Worm (Caenorhabditis elegans) whole organism, L2 larva: Measurements from ENCODE around the gene clec-162.
"Not testable (repeated sequence)": the region's sequence is repeated elsewhere in the genome, so short reads cannot be mapped to it uniquely, and the experiment has no call there.

Source experiments
- C34F6.9 ChIP-seq: fragments of 150-350 bp; optimal IDR thresholded peaks from 2 replicates; lab custom pipeline; 2014; ENCODE audit warnings: missing biosample characterization, missing genetic modification characterization
- Y55F3AM.14 ChIP-seq: fragments of 200-800 bp; sonication (Bioruptor generic); optimal IDR thresholded peaks from 2 replicates; lab custom pipeline; 2018; ENCODE audit warnings: mild to moderate bottlenecking, missing genetic modification characterization, missing compliant biosample characterization
- ZK546.5 ChIP-seq: sonication (generic microtip); optimal IDR thresholded peaks from 2 replicates; lab custom pipeline; 2017; ENCODE audit warnings: missing biosample characterization, missing genetic modification characterization
- blmp-1 ChIP-seq: sonication (generic microtip); optimal IDR thresholded peaks from 2 replicates; lab custom pipeline; 2017; ENCODE audit warnings: missing genetic modification characterization, mild to moderate bottlenecking, missing compliant biosample characterization, antibody characterized with exemption, moderate library complexity; ENCODE audit not compliant: insufficient read depth
- ceh-16 ChIP-seq: fragments of 150-350 bp; optimal IDR thresholded peaks from 2 replicates; lab custom pipeline; 2014; ENCODE audit warnings: missing biosample characterization, missing genetic modification characterization
- crh-2 ChIP-seq: sonication (generic microtip); optimal IDR thresholded peaks from 2 replicates; lab custom pipeline; 2017; ENCODE audit warnings: missing biosample characterization, missing genetic modification characterization
- dmd-4 ChIP-seq: sonication (generic microtip); optimal IDR thresholded peaks from 2 replicates; lab custom pipeline; 2017; ENCODE audit warnings: missing biosample characterization, missing genetic modification characterization
- egl-27 ChIP-seq: sonication (generic microtip); optimal IDR thresholded peaks from 3 replicates; lab custom pipeline; 2017; ENCODE audit warnings: missing biosample characterization, missing genetic modification reagents, missing genetic modification characterization
- fos-1 ChIP-seq: fragments of 150-350 bp; optimal IDR thresholded peaks from 2 replicates; lab custom pipeline; 2014; ENCODE audit warnings: missing biosample characterization, missing genetic modification characterization
- gmeb-1 ChIP-seq: fragments of 150-350 bp; optimal IDR thresholded peaks from 2 replicates; lab custom pipeline; 2014; ENCODE audit warnings: missing biosample characterization, missing genetic modification characterization
- lin-11 ChIP-seq: fragments of 150-350 bp; sonication (generic microtip); optimal IDR thresholded peaks from 2 replicates; lab custom pipeline; 2014; ENCODE audit warnings: missing biosample characterization, missing genetic modification characterization, inconsistent platforms, mixed read lengths
- lin-39 ChIP-seq: fragments of 150-350 bp; optimal IDR thresholded peaks from 2 replicates; lab custom pipeline; 2014; ENCODE audit warnings: missing biosample characterization, missing genetic modification reagents, missing genetic modification characterization
- lsy-2 ChIP-seq, 2 experiments: fragments of 150-350 bp in 1 of 2; sonication (generic microtip) in 1 of 2; optimal IDR thresholded peaks; 2 replicates each; lab custom pipeline; 2014 to 2017; ENCODE audit warnings: missing biosample characterization in 2 of 2, missing genetic modification characterization in 2 of 2
- mab-5 ChIP-seq: fragments of 150-350 bp; optimal IDR thresholded peaks from 2 replicates; lab custom pipeline; 2014; ENCODE audit warnings: missing biosample characterization, missing genetic modification characterization
- mbf-1 ChIP-seq: sonication (generic microtip); optimal IDR thresholded peaks from 2 replicates; lab custom pipeline; 2017; ENCODE audit warnings: missing biosample characterization, missing genetic modification characterization
- mdl-1 ChIP-seq, 2 experiments: fragments of 150-350 bp in 1 of 2; sonication (generic microtip) in 1 of 2; optimal IDR thresholded peaks; 2 replicates each; lab custom pipeline; 2017; ENCODE audit warnings: missing biosample characterization in 2 of 2, missing genetic modification characterization in 2 of 2
- nhr-10 ChIP-seq: sonication (generic microtip); optimal IDR thresholded peaks from 2 replicates; lab custom pipeline; 2017; ENCODE audit warnings: missing biosample characterization, missing genetic modification characterization
- nhr-11 ChIP-seq: fragments of 150-350 bp; optimal IDR thresholded peaks from 2 replicates; lab custom pipeline; 2014; ENCODE audit warnings: missing biosample characterization, missing genetic modification characterization
- nhr-129 ChIP-seq: fragments of 150-350 bp; optimal IDR thresholded peaks from 2 replicates; lab custom pipeline; 2014; ENCODE audit warnings: missing biosample characterization, missing genetic modification characterization
- nhr-21 ChIP-seq: fragments of 150-350 bp; optimal IDR thresholded peaks from 2 replicates; lab custom pipeline; 2014; ENCODE audit warnings: missing biosample characterization, missing genetic modification characterization
- nhr-23 ChIP-seq: fragments of 150-350 bp; optimal IDR thresholded peaks from 2 replicates; lab custom pipeline; 2014; ENCODE audit warnings: missing biosample characterization, missing genetic modification reagents, missing genetic modification characterization
- peb-1 ChIP-seq: fragments of 150-350 bp; optimal IDR thresholded peaks from 2 replicates; lab custom pipeline; 2014; ENCODE audit warnings: missing biosample characterization, missing genetic modification characterization
- sma-3 ChIP-seq: sonication (generic microtip); optimal IDR thresholded peaks from 2 replicates; lab custom pipeline; 2016; ENCODE audit warnings: missing genetic modification reagents, missing genetic modification characterization, missing compliant biosample characterization
- unc-39 ChIP-seq: fragments of 150-350 bp; optimal IDR thresholded peaks from 2 replicates; lab custom pipeline; 2014; ENCODE audit warnings: missing biosample characterization, missing genetic modification characterization
- unc-55 ChIP-seq: fragments of 150-350 bp; sonication (generic microtip); optimal IDR thresholded peaks from 3 replicates; lab custom pipeline; 2014; ENCODE audit warnings: missing biosample characterization, missing genetic modification reagents, missing genetic modification characterization
- zag-1 ChIP-seq: fragments of 150-350 bp; optimal IDR thresholded peaks from 2 replicates; lab custom pipeline; 2014; ENCODE audit warnings: missing biosample characterization, missing genetic modification characterization
- ztf-1 ChIP-seq: fragments of 200-800 bp; sonication (Bioruptor generic); conservative IDR thresholded peaks from 2 replicates; pipeline ENCODE4 v1.3.6; 2022; ENCODE audit warnings: missing genetic modification characterization, missing compliant biosample characterization
- ztf-11 ChIP-seq: sonication (generic microtip); optimal IDR thresholded peaks from 2 replicates; lab custom pipeline; 2017; ENCODE audit warnings: missing biosample characterization, missing genetic modification characterization
- ztf-4 ChIP-seq: fragments of 150-350 bp; optimal IDR thresholded peaks from 2 replicates; lab custom pipeline; 2014; ENCODE audit warnings: missing biosample characterization, missing genetic modification characterization

clec-162 gene

DNA sequence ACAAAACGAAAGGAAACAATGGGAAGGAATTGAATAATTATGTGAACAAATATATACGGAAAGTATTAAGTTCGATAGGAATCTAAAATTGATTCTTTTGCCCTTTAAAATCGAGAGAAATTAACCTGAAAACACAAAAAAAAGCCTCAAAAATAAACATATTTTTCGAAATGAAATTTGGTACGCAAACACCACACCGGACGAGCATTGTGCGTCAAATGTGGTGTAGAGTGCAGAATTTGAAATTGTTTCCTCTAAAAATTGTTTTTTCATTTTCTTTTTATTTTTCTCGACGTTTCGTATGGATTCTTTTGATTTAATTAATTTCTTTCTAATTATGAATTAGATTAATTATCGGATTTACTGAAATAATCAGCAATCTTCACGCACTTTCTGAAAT is 29.6 kb downstream of the clec-162 start:
- TF ChIP-seq mab-5 (tag; lab: Kevin White, UChicago): no peak
- TF ChIP-seq C34F6.9: peak; percentile 59
- peak; percentile 65 for TF ChIP-seq unc-55 (GFP tag; lab: Kevin White, UChicago)
- TF ChIP-seq mbf-1 (tag; lab: Kevin White, UChicago): no peak
- TF ChIP-seq nhr-10 (tag; lab: Kevin White, UChicago): no peak
- TF ChIP-seq lsy-2 (tag; optimal IDR thresholded peaks at IDR 0.05; lab: Kevin White, UChicago): peak in 1 of 2 experiments; percentile 55
- TF ChIP-seq gmeb-1 (tag; lab: Kevin White, UChicago): peak; percentile 21
- no peak for TF ChIP-seq nhr-23 (tag; lab: Kevin White, UChicago)

DNA sequence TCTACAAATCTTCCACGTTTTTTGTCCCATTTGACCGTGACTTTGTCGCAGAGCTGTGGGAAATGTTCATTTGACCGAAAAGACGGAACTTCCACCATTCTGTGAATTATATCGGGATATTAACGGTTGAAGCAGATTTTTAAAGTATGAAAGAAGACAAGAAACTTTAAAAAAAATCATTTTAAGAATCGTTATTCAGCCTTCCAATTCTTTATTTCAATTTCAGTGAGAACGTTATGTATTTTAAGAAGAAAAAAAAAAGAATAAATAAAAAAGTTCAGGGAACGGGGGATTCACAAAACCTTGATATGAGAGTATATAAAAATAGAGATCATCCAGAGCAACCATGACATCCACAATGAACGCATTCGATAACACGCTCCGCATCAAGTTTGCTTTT is 30.5 kb downstream of the clec-162 start, which contains the start of gene set-3:
Gene set-3 (minus strand): TSS at position 101 of the 400 bp plus-strand sequence.
- TF ChIP-seq dmd-4 (tag; lab: Kevin White, UChicago) (no peak), peb-1 (tag; lab: Kevin White, UChicago) (no peak), mdl-1 (tag; optimal IDR thresholded peaks at IDR 0.05; lab: Kevin White, UChicago) (no peak), egl-27 (tag; lab: Kevin White, UChicago) (no peak)

DNA sequence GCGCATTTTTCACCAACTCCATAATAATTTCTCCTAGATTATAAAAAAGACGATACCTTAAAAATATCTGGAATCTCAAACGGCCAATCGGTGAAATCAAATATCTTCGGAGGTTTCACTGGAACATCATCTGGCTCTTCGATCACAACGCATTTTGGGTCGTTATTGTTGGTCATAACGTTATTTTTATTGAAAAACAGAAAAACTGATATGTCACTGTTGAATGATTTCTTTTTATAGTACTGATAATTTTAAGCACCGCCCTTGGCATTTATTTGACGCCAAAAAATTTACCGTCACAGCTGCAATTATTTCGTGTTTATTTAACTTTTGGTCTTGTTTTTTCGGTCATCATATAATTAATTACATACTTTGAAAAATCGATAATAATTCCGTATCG is 35.0 kb downstream of the clec-162 start, which contains the start of gene best-5:
Gene best-5 (minus strand): TSS at position 210 of the 400 bp plus-strand sequence.
- TF ChIP-seq nhr-23 (tag; lab: Kevin White, UChicago) (no peak), nhr-21 (no peak), sma-3 (GFP tag; lab: Kevin White, UChicago) (no peak), fos-1 (tag; lab: Kevin White, UChicago) (no peak), ceh-16 (tag; lab: Kevin White, UChicago) (no peak), lin-11 (tag; lab: Kevin White, UChicago) (no peak), ztf-1 (no peak), ztf-4 (tag; lab: Kevin White, UChicago) (no peak), crh-2 (no peak), lin-39 (tag; lab: Kevin White, UChicago) (no peak), peb-1 (tag; lab: Kevin White, UChicago) (no peak), ztf-11 (tag; lab: Kevin White, UChicago) (no peak), nhr-11 (tag; lab: Kevin White, UChicago) (no peak)

DNA sequence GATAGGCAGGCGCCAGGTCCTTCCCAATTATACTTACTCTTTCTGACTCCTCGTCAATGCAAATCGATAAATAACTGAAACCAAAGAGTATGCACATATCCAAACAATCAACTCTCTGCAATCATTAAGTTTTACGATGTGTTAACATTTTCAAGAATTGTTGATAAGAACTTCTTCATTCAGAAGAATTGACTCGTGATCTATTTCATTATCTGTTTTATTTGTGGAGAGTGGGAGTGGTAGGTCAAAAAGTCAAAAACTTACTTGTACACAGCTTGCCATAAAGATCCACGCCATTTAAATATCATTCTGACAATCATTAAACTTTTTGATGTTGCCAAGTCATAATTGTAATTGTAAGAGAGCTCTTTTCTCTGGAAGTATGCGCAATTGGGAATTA is 35.6 kb downstream of the clec-162 start:
- TF ChIP-seq fos-1 (tag; lab: Kevin White, UChicago) (peak; percentile 6), mbf-1 (tag; lab: Kevin White, UChicago) (no peak), blmp-1 (tag; lab: Kevin White, UChicago) (no peak), ZK546.5 (no peak), zag-1 (tag; lab: Kevin White, UChicago) (no peak), gmeb-1 (tag; lab: Kevin White, UChicago) (peak; percentile 10), crh-2 (peak; percentile 15)

DNA sequence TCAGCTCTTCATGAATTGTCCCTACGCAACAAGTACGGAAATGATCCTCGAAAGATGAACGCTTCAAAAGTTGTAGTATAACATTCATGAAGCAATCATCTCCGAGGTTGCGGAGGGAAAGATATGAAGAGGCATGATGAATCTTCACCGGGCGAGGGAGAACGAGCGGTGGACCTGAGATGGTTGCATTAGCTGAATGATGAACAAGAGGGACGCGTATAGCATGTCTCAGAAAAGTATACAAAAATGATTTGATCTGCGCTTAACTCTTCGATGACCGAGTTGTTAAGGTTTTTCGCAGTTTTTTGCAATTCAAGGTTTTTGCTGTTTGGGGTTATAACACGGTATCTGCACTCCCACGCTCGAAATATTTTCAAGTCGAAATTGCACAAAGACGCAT is 39.1 kb downstream of the clec-162 start, which contains the start of gene C07A9.10:
Gene C07A9.10 (minus strand): TSS at position 101 of the 400 bp plus-strand sequence.
- TF ChIP-seq Y55F3AM.14 (GFP tag; lab: Kevin White, UChicago) (no peak), unc-39 (tag; lab: Kevin White, UChicago) (no peak)

DNA sequence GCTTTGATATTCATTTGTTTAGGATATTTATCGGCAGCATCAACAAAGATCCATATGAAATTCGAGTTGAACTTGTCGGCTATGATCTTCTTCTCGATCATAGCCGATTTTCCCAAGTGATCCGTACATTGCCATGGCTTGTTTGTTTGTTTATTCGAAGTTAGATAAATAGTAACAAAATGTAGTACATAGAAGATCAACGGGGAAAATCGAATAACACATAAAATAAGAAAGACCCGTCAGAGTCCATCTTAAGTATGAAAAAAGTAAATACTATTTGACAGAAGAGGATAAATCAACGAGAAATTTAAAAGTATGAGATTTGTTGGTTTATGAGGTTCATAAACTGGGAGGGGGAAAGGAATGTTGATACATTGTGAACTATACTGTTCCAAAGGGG is 42.3 kb downstream of the clec-162 start, which contains the start of gene C07A9.5:
Gene C07A9.5 (minus strand): TSS at position 101 of the 400 bp plus-strand sequence.
- not testable (repeated sequence) for TF ChIP-seq unc-55 (GFP tag; lab: Kevin White, UChicago); lin-39 (tag; lab: Kevin White, UChicago); sma-3 (GFP tag; lab: Kevin White, UChicago)

DNA sequence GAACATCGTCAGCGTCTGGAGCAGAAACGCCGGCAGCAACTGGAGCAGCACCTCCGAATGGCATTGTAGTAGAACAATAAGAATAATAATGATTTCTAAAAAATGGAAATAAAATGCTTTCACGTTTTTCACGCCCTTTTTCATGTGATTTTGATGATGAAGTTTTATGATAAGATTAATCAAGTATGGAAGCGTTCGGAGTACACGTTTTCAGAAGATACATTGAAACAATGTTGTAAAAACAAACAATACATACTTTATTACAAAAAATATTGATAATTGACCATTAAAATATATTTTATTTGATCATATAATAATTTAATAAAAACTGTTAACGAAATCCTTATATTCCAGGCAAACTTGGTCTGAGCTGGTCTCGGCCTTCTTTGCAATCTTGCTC is 43.8 kb downstream of the clec-162 start, which contains the start of gene C07A9.13:
Gene C07A9.13 (minus strand): TSS at position 101 of the 400 bp plus-strand sequence.
- TF ChIP-seq nhr-129, dmd-4, unc-39 (tag; lab: Kevin White, UChicago): not testable (repeated sequence)
